Worm (Caenorhabditis elegans): ENCODE measurements around the gene T09B9.3.

Gene T09B9.3

DNA sequence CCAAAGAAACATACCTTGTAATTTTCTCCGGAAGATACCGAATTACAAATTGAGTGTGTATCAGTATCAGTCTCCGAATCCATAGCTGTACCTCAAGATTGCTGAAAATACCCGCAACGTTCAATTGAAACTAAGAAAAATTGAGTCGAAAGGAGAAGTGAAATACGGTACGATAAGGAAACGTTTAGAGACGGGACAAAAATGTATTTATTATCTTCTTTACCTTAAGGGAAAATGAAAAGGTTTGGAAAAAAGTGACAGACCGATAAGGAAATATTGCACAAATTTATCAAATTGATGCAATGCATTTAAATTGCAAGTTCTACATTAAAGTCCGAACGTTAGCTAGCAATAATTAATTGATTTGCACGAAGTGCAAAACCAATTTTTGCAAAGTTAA lies 27.9 kb upstream of the T09B9.3 start, which contains the start of gene F36G3.1:
F36G3.1 (minus strand) TSS at position 101 of the 400 bp plus-strand sequence.
- TF ChIP-seq efl-1 (optimal IDR thresholded peaks at IDR 0.05), result no peak
- TF ChIP-seq efl-1 (GFP tag; optimal IDR thresholded peaks at IDR 0.05 in 1 of 2), result peak in 1 of 2 experiments; percentile 36
- no peak for TF ChIP-seq aha-1 (tag; optimal IDR thresholded peaks at IDR 0.05)

DNA sequence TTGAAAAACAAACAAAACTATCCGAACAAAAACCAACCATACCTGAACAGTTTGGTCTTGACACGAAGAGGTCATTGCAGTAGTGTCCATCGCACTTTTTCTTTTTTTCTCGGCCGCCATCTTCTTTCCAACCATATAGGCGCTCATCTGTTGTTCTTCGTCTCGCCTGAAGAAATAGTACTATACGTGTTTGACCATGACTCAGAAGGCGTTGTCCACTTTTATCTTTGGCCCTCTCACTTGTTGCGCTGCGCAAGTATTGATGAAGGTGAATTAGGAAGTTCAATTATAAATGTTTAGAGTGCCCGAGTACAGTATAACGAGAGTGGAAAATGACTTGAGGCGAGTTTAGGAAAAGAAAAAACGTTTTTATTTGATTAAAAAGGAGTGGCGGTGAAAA lies 24.7 kb upstream of the T09B9.3 start:
- TF ChIP-seq unc-130 (tag; optimal IDR thresholded peaks at IDR 0.05) (peak; percentile 0), egl-27 (tag; optimal IDR thresholded peaks at IDR 0.05) (no peak), nhr-76 (tag; optimal IDR thresholded peaks at IDR 0.05) (no peak), lin-39 (tag; optimal IDR thresholded peaks at IDR 0.05) (no peak), nhr-28 (tag; optimal IDR thresholded peaks at IDR 0.05) (no peak), ets-5 (GFP tag; IDR thresholded peaks at IDR 0.05) (no peak), elt-3 (tag; optimal IDR thresholded peaks at IDR 0.05) (peak in 1 of 6 experiments; percentile 14), lsy-2 (tag; optimal IDR thresholded peaks at IDR 0.05) (peak in 1 of 2 experiments; percentile 8), snu-23 (GFP tag; optimal IDR thresholded peaks at IDR 0.05) (peak; percentile 31), nhr-90 (tag; optimal IDR thresholded peaks at IDR 0.05; ENCODE audit: poor library complexity) (no peak), nhr-11 (tag; optimal IDR thresholded peaks at IDR 0.05) (no peak), lin-14 (GFP tag; optimal IDR thresholded peaks at IDR 0.05) (peak; percentile 61), nhr-85 (tag) (no peak), mep-1 (tag; optimal IDR thresholded peaks at IDR 0.05) (peak; percentile 65), tbx-2 (tag; optimal IDR thresholded peaks at IDR 0.05) (peak; percentile 8), pqm-1 (tag; optimal IDR thresholded peaks at IDR 0.05) (no peak), efl-1 (optimal IDR thresholded peaks at IDR 0.05) (no peak), efl-1 (GFP tag; optimal IDR thresholded peaks at IDR 0.05 in 1 of 2) (no peak), F16B12.6 (tag; optimal IDR thresholded peaks at IDR 0.05) (no peak), mab-9 (GFP tag; IDR thresholded peaks at IDR 0.05) (no peak), C16A3.4 (tag; optimal IDR thresholded peaks at IDR 0.05) (no peak), blmp-1 (tag; optimal IDR thresholded peaks at IDR 0.05) (peak; percentile 94), alr-1 (tag; optimal IDR thresholded peaks at IDR 0.05; ENCODE audit: borderline replicate concordance) (no peak), lin-15B (tag; optimal IDR thresholded peaks at IDR 0.05) (no peak), unc-30 (tag; optimal IDR thresholded peaks at IDR 0.05) (no peak), irx-1 (tag; optimal IDR thresholded peaks at IDR 0.05) (no peak), nhr-77 (tag; optimal IDR thresholded peaks at IDR 0.05) (no peak)

DNA sequence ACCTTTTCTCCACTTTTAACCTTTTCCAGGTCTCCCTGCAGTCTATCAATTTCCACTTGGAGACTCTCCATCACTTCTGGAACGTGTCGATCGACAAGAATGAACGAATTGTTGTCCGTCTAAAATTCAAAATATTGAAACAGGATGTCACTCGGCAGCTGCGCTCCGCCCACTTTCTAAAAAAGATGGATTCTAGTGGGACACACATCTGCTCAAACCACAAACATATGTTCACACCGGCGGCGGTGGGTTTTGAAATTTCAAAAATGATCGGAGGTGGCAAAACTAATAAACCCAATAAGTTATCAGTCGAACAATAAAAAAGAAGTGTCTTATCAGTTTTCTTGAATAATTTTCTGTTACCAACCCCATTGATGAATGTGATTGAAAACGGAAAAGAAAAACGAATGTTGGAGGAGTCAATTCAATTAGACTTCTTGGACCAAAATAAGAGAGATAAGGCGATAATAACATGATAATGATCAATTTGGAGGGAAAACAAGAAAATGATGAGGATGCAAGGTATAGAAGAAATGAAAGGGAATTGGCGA lies 21.3 kb upstream of the T09B9.3 start:
- no peak for TF ChIP-seq lir-3 (tag; optimal IDR thresholded peaks at IDR 0.05; ENCODE audit: poor library complexity)
- TF ChIP-seq efl-1 (optimal IDR thresholded peaks at IDR 0.05), result no peak
- TF ChIP-seq efl-1 (GFP tag; optimal IDR thresholded peaks at IDR 0.05 in 1 of 2), result peak in 1 of 2 experiments; percentile 80
- TF ChIP-seq dsc-1 (tag; optimal IDR thresholded peaks at IDR 0.05), result peak; percentile 77
- no peak for TF ChIP-seq lsy-2 (tag; optimal IDR thresholded peaks at IDR 0.05)
- peak; percentile 49 for TF ChIP-seq fkh-4 (tag; optimal IDR thresholded peaks at IDR 0.05; ENCODE audit: borderline replicate concordance)
- peak; percentile 59 for TF ChIP-seq elt-2 (tag; optimal IDR thresholded peaks at IDR 0.05)

DNA sequence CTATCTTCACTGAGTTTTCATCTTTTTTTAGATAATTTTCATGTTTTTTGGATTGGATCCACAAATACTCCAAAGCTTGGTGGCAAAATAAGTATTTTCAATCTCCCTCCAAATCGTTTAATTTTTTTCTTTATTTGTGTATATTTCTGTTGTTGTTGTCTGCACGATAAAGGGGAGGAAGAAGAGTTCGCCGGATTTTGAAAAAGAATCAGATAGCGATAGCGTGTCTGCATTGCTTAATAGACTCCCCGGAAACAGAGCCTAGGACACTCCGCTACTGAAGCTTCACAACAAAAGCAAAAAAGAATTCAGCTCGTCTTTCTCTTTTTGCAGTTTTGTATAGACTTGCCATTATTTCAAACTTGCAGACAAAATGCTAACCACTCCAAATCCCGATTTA lies 16.3 kb upstream of the T09B9.3 start, which contains the start of gene T09B9.5:
T09B9.5 (plus strand) TSS at position 301 of the 400 bp plus-strand sequence.
- TF ChIP-seq lir-3 (tag; optimal IDR thresholded peaks at IDR 0.05; ENCODE audit: poor library complexity), result no peak

DNA sequence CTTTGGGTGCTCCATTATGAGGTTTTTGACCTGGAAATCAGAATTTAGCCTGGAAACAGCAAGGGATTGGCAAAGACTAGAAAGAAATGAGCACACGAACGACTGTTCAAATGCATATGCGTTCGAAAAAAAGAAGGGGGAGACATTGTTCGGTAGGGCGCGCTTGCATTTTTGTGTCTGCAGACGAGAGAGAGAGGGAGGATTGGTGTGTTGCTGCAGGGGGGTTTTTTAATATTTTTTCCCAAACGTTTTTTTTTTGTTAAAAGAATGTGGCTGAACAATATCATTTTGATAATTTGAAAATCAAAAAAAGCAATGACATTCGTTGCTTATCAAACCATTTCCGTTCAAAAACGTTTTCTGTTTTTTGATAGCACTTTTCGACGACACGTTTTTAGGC lies 13.2 kb upstream of the T09B9.3 start, which contains the start of gene T09B9.4:
T09B9.4 (minus strand) TSS at position 30 of the 400 bp plus-strand sequence.
- TF ChIP-seq mdl-1 (tag; optimal IDR thresholded peaks at IDR 0.05), result peak in 1 of 2 experiments; percentile 32
- TF ChIP-seq ceh-8 (GFP tag; optimal IDR thresholded peaks at IDR 0.05), result no peak
- no peak for TF ChIP-seq fkh-10 (GFP tag; optimal IDR thresholded peaks at IDR 0.05)
- TF ChIP-seq vab-15 (tag; optimal IDR thresholded peaks at IDR 0.05), result no peak
- TF ChIP-seq skn-1 (tag; optimal IDR thresholded peaks at IDR 0.05), result peak; percentile 12
- TF ChIP-seq nhr-77 (tag; optimal IDR thresholded peaks at IDR 0.05), result no peak
- no peak for TF ChIP-seq zag-1 (tag; optimal IDR thresholded peaks at IDR 0.05)
- TF ChIP-seq sptf-1 (tag; optimal IDR thresholded peaks at IDR 0.05), result no peak
- TF ChIP-seq nhr-47 (tag; optimal IDR thresholded peaks at IDR 0.05), result no peak
- no peak for TF ChIP-seq tlp-1 (tag; optimal IDR thresholded peaks at IDR 0.05)
- TF ChIP-seq grh-1 (GFP tag; IDR thresholded peaks at IDR 0.05), result no peak
- no peak for TF ChIP-seq irx-1 (tag; optimal IDR thresholded peaks at IDR 0.05)
- no peak for TF ChIP-seq nhr-19 (GFP tag; conservative IDR thresholded peaks at IDR 0.05)
- peak; percentile 35 for TF ChIP-seq mep-1 (tag; optimal IDR thresholded peaks at IDR 0.05)
- peak; percentile 7 for TF ChIP-seq lin-15B (tag; optimal IDR thresholded peaks at IDR 0.05)
- no peak for TF ChIP-seq zip-4 (GFP tag; optimal IDR thresholded peaks at IDR 0.05)
- peak; percentile 29 for TF ChIP-seq xbp-1 (tag; optimal IDR thresholded peaks at IDR 0.05)
- no peak for TF ChIP-seq C16A3.4 (tag; optimal IDR thresholded peaks at IDR 0.05)
- peak; percentile 37 for TF ChIP-seq rnt-1 (tag; optimal IDR thresholded peaks at IDR 0.05)

All from whole organism, L1 larva.